Fruit fly (Drosophila melanogaster) whole organism, pupa: Measurements from ENCODE around the gene JMJD4.
A peak's percentile ranks its signal among the peaks of the same experiment; 100 is the strongest.

Experiments used
- CG10348 ChIP-seq: fragments of 200-800 bp; sonication (Bioruptor generic); IDR thresholded peaks from 2 replicates; pipeline ENCODE4 v1.3.6; 2022; ENCODE audit warnings: missing biosample characterization, missing genetic modification characterization
- CG12605 ChIP-seq: fragments of 200-800 bp; sonication (Bioruptor generic); IDR thresholded peaks from 2 replicates; pipeline ENCODE4 v1.3.6; 2022; ENCODE audit warnings: missing biosample characterization, missing genetic modification characterization
- CG13204 ChIP-seq: fragments of 200-800 bp; sonication (Bioruptor generic); optimal IDR thresholded peaks from 2 replicates; lab custom pipeline; 2018; ENCODE audit warnings: missing biosample characterization, mild to moderate bottlenecking, missing genetic modification characterization, moderate library complexity
- CG14655 ChIP-seq: fragments of 200-800 bp; sonication (Bioruptor generic); optimal IDR thresholded peaks from 3 replicates; lab custom pipeline; 2017; ENCODE audit warnings: mild to moderate bottlenecking, missing biosample characterization, missing genetic modification reagents, missing genetic modification characterization
- CG15710 ChIP-seq: fragments of 200-800 bp; sonication (Bioruptor generic); optimal IDR thresholded peaks from 2 replicates; lab custom pipeline; 2018; ENCODE audit warnings: missing biosample characterization, mild to moderate bottlenecking, missing genetic modification characterization, moderate library complexity
- CG17806 ChIP-seq: fragments of 200-800 bp; sonication (Bioruptor generic); optimal IDR thresholded peaks from 2 replicates; lab custom pipeline; 2018; ENCODE audit warnings: missing biosample characterization, mild to moderate bottlenecking, missing genetic modification characterization, moderate library complexity
- CG32121 ChIP-seq: fragments of 200-800 bp; sonication (Bioruptor generic); IDR thresholded peaks from 2 replicates; pipeline ENCODE4 v1.3.6; 2022; ENCODE audit warnings: missing biosample characterization, missing genetic modification characterization
- CG34367 ChIP-seq: fragments of 200-800 bp; sonication (Bioruptor generic); optimal IDR thresholded peaks from 2 replicates; lab custom pipeline; 2018; ENCODE audit warnings: missing biosample characterization, mild to moderate bottlenecking, missing genetic modification characterization
- CG4496 ChIP-seq: fragments of 200-800 bp; sonication (Bioruptor generic); IDR thresholded peaks from 3 replicates; pipeline ENCODE4 v1.3.6; 2022; ENCODE audit warnings: missing biosample characterization, missing genetic modification characterization
- CG8159 ChIP-seq: fragments of 200-800 bp; sonication (Bioruptor generic); optimal IDR thresholded peaks from 3 replicates; lab custom pipeline; 2018; ENCODE audit warnings: missing biosample characterization, mild to moderate bottlenecking, missing genetic modification characterization, moderate library complexity
- CG8301 ChIP-seq: fragments of 200-800 bp; sonication (Bioruptor generic); optimal IDR thresholded peaks from 2 replicates; lab custom pipeline; 2018; ENCODE audit warnings: missing biosample characterization, mild to moderate bottlenecking, missing genetic modification characterization
- CG9948 ChIP-seq: fragments of 200-800 bp; sonication (Bioruptor generic); optimal IDR thresholded peaks from 2 replicates; lab custom pipeline; 2018; ENCODE audit warnings: missing biosample characterization, mild to moderate bottlenecking, missing genetic modification characterization, moderate library complexity
- D1 ChIP-seq: fragments of 200-800 bp; sonication (Bioruptor generic); optimal IDR thresholded peaks from 2 replicates; lab custom pipeline; 2018; ENCODE audit warnings: missing biosample characterization, mild to moderate bottlenecking, missing genetic modification characterization, moderate library complexity
- EcR ChIP-seq: fragments of 200-800 bp; sonication (Bioruptor generic); optimal IDR thresholded peaks from 3 replicates; lab custom pipeline; 2019; ENCODE audit warnings: missing biosample characterization, missing genetic modification characterization, mild to moderate bottlenecking, moderate library complexity, missing genetic modification reagents
- Ets98B ChIP-seq: fragments of 200-800 bp; sonication (Bioruptor generic); IDR thresholded peaks from 2 replicates; pipeline ENCODE4 v1.3.6; 2022; ENCODE audit warnings: missing biosample characterization, missing genetic modification characterization
- Pif1A ChIP-seq: fragments of 200-800 bp; sonication (Bioruptor generic); optimal IDR thresholded peaks from 3 replicates; lab custom pipeline; 2016; ENCODE audit warnings: missing biosample characterization, missing genetic modification characterization
- Pif1B ChIP-seq: fragments of 200-800 bp; sonication (Bioruptor generic); optimal IDR thresholded peaks from 3 replicates; lab custom pipeline; 2016; ENCODE audit warnings: missing biosample characterization, missing genetic modification characterization
- Snoo ChIP-seq: fragments of 200-800 bp; sonication (Bioruptor generic); optimal IDR thresholded peaks from 3 replicates; lab custom pipeline; 2017; ENCODE audit warnings: missing biosample characterization, mild to moderate bottlenecking, missing genetic modification characterization, inconsistent platforms
- fd96Ca ChIP-seq: fragments of 200-800 bp; sonication (Bioruptor generic); IDR thresholded peaks from 3 replicates; pipeline ENCODE4 v1.3.6; 2022; ENCODE audit warnings: missing biosample characterization, missing genetic modification characterization
- gl ChIP-seq: fragments of 200-800 bp; sonication (Bioruptor generic); optimal IDR thresholded peaks from 2 replicates; lab custom pipeline; 2018; ENCODE audit warnings: missing biosample characterization, mild to moderate bottlenecking, missing genetic modification characterization
- rn ChIP-seq: fragments of 200-800 bp; sonication (Bioruptor generic); IDR thresholded peaks from 2 replicates; pipeline ENCODE4 v1.3.6; 2022; ENCODE audit warnings: missing biosample characterization, missing genetic modification characterization

Gene JMJD4

DNA sequence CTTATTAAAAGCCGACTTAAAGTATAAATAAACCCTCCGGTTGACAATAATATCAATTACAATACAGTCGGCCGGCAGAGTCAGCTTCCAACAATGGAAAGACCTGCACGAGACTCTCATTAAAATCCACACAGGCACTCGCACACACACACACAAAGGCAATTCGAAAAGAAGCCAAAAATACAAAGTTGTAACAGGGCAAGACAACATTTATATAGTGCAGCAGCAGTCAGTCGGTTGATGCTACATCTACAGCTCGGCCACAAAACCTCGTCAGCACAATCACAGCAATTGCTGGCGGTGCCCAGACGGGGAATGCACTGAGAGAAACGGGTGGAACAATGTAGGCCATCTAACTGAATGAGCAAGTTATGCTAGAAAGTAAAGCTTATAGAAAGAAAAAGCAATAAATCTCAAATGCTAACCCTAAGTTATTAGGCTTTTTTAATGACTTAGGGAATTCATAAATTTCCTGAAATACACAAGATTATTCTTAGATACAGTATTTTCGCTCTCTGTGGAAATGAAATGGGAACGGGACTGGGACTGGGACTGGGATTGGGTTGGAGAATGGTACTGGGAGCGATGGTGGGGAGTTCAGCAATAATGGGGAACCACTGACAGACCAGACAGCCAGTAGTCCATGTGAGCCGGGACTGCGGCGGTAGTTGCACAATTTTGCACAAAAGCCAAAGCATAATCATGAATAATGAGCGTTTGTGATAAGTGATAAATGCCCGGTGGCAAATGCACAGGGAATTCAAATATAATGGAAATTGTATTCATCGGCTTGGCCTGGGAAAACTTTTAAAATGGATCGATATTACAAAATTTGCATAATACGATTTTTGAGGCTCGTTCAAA, 37.5 kb downstream of the JMJD4 start:
- peak; percentile 95 for TF ChIP-seq CG34367
- peak; percentile 97 for TF ChIP-seq CG8159 (tag; lab: Kevin White, UChicago)
- peak; percentile 97 for TF ChIP-seq CG9948 (tag; lab: Kevin White, UChicago)
- TF ChIP-seq CG14655, result peak; percentile 98
- peak; percentile 94 for TF ChIP-seq gl (tag; lab: Kevin White, UChicago)
- peak; percentile 97 for TF ChIP-seq Pif1B (GFP tag; lab: Kevin White, UChicago)
- TF ChIP-seq rn, result no peak; the same call in none of the 2 replicates
- TF ChIP-seq D1, result peak; percentile 96
- peak; percentile 75 for TF ChIP-seq EcR (GFP tag; lab: Kevin White, UChicago)
- peak; percentile 98 for TF ChIP-seq CG4496
- TF ChIP-seq Ets98B, result peak; percentile 97
- peak; percentile 94 for TF ChIP-seq Snoo (tag; lab: Kevin White, UChicago)
- TF ChIP-seq CG12605 (GFP tag; lab: Robert Waterston, UW), result peak; percentile 95
- TF ChIP-seq CG17806, result peak; percentile 98
- TF ChIP-seq fd96Ca (GFP tag; lab: Robert Waterston, UW), result peak; percentile 98
- TF ChIP-seq CG10348, result peak; percentile 81
- peak; percentile 98 for TF ChIP-seq Pif1A (GFP tag; lab: Kevin White, UChicago)
- TF ChIP-seq CG13204 (GFP tag; lab: Kevin White, UChicago), result peak; percentile 91
- peak; percentile 96 for TF ChIP-seq CG32121 (GFP tag; lab: Robert Waterston, UW)
- TF ChIP-seq CG8301, result peak; percentile 97
- TF ChIP-seq CG15710, result peak; percentile 98

dm6 chr2L:18119643-18120042, 39.4 kb downstream of the JMJD4 start, which contains the start of gene CG5758:
TSS of gene CG5758 (plus strand) at chr2L:18119995.
- TF ChIP-seq CG17806 (no peak), Pif1A (GFP tag; lab: Kevin White, UChicago) (peak; percentile 40), Pif1B (GFP tag; lab: Kevin White, UChicago) (peak; percentile 8), Ets98B (peak; percentile 44; the same call in 1 of the 2 replicates), EcR (GFP tag; lab: Kevin White, UChicago) (no peak), CG8159 (tag; lab: Kevin White, UChicago) (peak; percentile 16)

- TF ChIP-seq CG15710 (no peak), CG17806 (no peak)
- TF ChIP-seq, all 21 proteins: peak for 0
Observed at dm6 chr2L:18115104-18115503, 44.0 kb downstream of the JMJD4 start.

dm6 chr2L:18114176-18114703, 44.8 kb downstream of the JMJD4 start, which contains the start of gene CG15152:
TSS of gene CG15152 (plus strand) at chr2L:18114547.
- TF ChIP-seq CG10348 (0 out of 2 replicates have a peak, but pooled peaks have one; percentile 14), CG4496 (no peak), CG34367 (no peak), Pif1A (GFP tag; lab: Kevin White, UChicago) (no peak)

DNA sequence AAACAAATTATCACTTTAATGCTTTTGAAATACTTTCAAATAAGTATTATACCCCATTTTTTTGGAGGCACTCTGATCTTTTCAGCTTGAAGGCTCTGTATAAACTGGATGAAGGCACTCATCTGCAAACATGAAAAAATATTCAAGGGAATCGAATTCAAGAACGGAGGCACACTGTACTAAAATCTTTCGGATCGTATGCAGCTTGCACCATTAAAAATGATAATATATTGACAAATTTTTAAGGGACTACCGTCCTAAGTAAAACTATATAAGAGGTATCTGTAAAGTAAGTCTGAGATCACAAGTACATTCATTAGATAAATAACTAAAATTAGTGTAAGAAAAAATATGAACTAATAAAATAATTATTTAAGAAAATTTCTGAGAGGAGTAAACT, 46.0 kb downstream of the JMJD4 start, which contains the start of gene CG44476:
Gene CG44476, minus strand, starts transcription at position 101 of the 400 bp plus-strand sequence.
- no peak for TF ChIP-seq EcR (GFP tag; lab: Kevin White, UChicago)
- TF ChIP-seq Snoo (tag; lab: Kevin White, UChicago), result no peak
- TF ChIP-seq CG12605 (GFP tag; lab: Robert Waterston, UW), result no peak
- TF ChIP-seq CG4496, result no peak
- TF ChIP-seq CG17806, result no peak
- no peak for TF ChIP-seq CG8159 (tag; lab: Kevin White, UChicago)
- TF ChIP-seq CG32121 (GFP tag; lab: Robert Waterston, UW), result no peak
- no peak for TF ChIP-seq CG34367
- TF ChIP-seq CG9948 (tag; lab: Kevin White, UChicago), result no peak

dm6 chr2L:18112435-18112834, 46.6 kb downstream of the JMJD4 start:
- TF ChIP-seq Pif1B (GFP tag; lab: Kevin White, UChicago), result no peak
- no peak for TF ChIP-seq Snoo (tag; lab: Kevin White, UChicago)
- no peak for TF ChIP-seq Pif1A (GFP tag; lab: Kevin White, UChicago)
- no peak for TF ChIP-seq Ets98B
- TF ChIP-seq rn, result no peak
